Worm (Caenorhabditis elegans) whole organism, mixed stage, embryonic: ENCODE results near the gene grd-13.

Experiments used
- blmp-1 ChIP-seq: fragments of 150-350 bp; optimal IDR thresholded peaks from 2 replicates; lab custom pipeline; 2014; ENCODE audit warnings: missing biosample characterization, missing genetic modification characterization
- lin-13 ChIP-seq: fragments of 150-350 bp; optimal IDR thresholded peaks from 2 replicates; lab custom pipeline; 2014; ENCODE audit warnings: missing biosample characterization, missing genetic modification characterization
- mab-5 ChIP-seq: fragments of 150-350 bp; optimal IDR thresholded peaks from 2 replicates; lab custom pipeline; 2014; ENCODE audit warnings: missing biosample characterization, missing genetic modification characterization
- nhr-2 ChIP-seq: fragments of 150-350 bp; optimal IDR thresholded peaks from 2 replicates; lab custom pipeline; 2014; ENCODE audit warnings: missing biosample characterization, missing genetic modification characterization
- nhr-237 ChIP-seq: fragments of 150-350 bp; optimal IDR thresholded peaks from 2 replicates; lab custom pipeline; 2014; ENCODE audit warnings: missing biosample characterization, missing genetic modification characterization
- nhr-76 ChIP-seq: sonication (generic microtip); optimal IDR thresholded peaks from 2 replicates; lab custom pipeline; 2017; ENCODE audit warnings: missing biosample characterization, missing genetic modification characterization
- snpc-4 ChIP-seq: fragments of 150-350 bp; optimal IDR thresholded peaks from 2 replicates; lab custom pipeline; 2014; ENCODE audit warnings: missing biosample characterization, missing genetic modification characterization
- unc-39 ChIP-seq: fragments of 150-350 bp; optimal IDR thresholded peaks from 2 replicates; lab custom pipeline; 2014; ENCODE audit warnings: missing biosample characterization, missing genetic modification characterization
- ztf-11 ChIP-seq: fragments of 150-350 bp; optimal IDR thresholded peaks from 2 replicates; lab custom pipeline; 2014; ENCODE audit warnings: missing biosample characterization, missing genetic modification characterization

ce11 chrIV:3418741-3419140 lies 19.4 kb upstream of the grd-13 start:
- TF ChIP-seq nhr-2 (tag; lab: Kevin White, UChicago) (no peak), blmp-1 (no peak), nhr-76 (no peak), snpc-4 (tag; lab: Kevin White, UChicago) (no peak), ztf-11 (tag; lab: Kevin White, UChicago) (no peak), mab-5 (tag; lab: Kevin White, UChicago) (no peak), unc-39 (tag; lab: Kevin White, UChicago) (no peak), nhr-237 (no peak), lin-13 (no peak)
